Worm (Caenorhabditis elegans): Measurements from ENCODE around the gene R160.6.

The R160.6 gene

DNA sequence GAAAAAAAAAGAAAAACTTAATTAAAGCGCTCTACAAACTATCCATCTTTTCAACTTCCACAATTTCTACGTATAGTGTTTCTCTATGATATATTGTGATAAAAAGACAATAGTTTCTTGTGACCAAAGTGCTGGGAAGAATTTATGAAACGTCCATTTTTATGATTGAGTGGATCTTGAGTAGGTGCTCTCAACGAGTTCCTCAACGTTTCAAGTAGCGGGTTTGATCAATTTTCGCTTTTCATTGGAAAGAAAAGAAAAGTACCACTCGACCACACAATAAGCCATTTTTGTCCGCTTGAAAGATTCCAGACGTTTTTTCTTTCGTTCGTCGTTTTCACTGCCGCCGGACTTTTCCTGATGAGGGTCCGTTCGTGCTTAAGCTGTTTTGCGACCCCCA is 24.4 kb upstream of the R160.6 start:
- TF ChIP-seq hlh-12 (tag; optimal IDR thresholded peaks at IDR 0.05) (no peak), nhr-179 (tag; optimal IDR thresholded peaks at IDR 0.05) (no peak), nhr-120 (GFP tag; IDR thresholded peaks at IDR 0.05) (no peak), B0336.3 (GFP tag; IDR thresholded peaks at IDR 0.05) (no peak), ceh-27 (GFP tag; optimal IDR thresholded peaks at IDR 0.05) (peak; percentile 87), lag-1 (GFP tag; IDR thresholded peaks at IDR 0.05) (no peak)

DNA sequence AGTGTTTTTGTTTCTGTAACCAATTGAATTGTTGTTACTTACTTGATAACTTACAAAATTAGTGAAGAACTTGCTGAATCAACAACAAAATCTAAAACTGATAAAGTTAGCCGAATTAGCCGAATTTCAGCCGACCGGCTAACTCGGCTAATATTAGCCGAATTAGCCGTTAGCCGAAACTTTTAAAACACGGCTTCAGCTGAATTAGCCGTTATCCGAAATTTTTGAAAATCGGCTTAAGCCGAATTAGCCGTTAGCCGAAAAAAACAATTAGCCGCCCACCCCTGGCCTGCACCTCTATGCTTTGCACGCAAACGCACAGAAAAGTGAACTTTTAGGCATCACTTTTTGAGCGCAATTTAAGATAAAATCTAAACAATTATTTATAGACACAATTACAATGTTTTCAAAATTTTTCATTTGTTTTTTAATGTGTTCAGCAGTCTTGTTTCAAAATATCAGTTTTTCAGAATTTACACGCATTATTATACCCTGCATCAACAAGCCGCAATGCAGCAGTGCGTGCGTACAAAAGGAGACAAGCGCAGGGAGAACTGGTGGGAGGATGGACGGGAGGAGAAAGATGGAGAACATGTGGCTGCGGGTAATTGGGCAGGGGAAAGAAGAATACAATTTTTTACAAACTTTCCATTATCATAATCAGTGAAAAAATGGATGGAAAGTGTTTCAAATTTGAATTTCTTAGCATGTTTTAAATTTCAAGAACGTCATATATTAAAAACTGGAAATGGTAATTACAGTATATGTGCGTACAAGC is 22.2 kb upstream of the R160.6 start:
- TF ChIP-seq Y95B8A.8 (GFP tag; IDR thresholded peaks at IDR 0.05): no peak
- TF ChIP-seq ceh-27 (GFP tag; optimal IDR thresholded peaks at IDR 0.05): peak; percentile 57
- no peak for TF ChIP-seq F52B5.7 (tag; optimal IDR thresholded peaks at IDR 0.05)
- TF ChIP-seq atf-7 (tag; optimal IDR thresholded peaks at IDR 0.05): peak; percentile 41
- TF ChIP-seq pbrm-1 (GFP tag; IDR thresholded peaks at IDR 0.05): peak; percentile 50; the same call in 1 of the 2 replicates
- TF ChIP-seq tbp1 (GFP tag; optimal IDR thresholded peaks at IDR 0.05): peak; percentile 62
- TF ChIP-seq lin-35 (GFP tag; optimal IDR thresholded peaks at IDR 0.05): peak in 1 of 3 experiments; percentile 73
- TF ChIP-seq aptf-2 (GFP tag; conservative IDR thresholded peaks at IDR 0.05): no peak
- TF ChIP-seq F23B12.7 (tag; optimal IDR thresholded peaks at IDR 0.05; ENCODE audit: insufficient read depth): peak; percentile 76
- peak; percentile 68 for TF ChIP-seq ZK185.1 (tag; optimal IDR thresholded peaks at IDR 0.05; ENCODE audit: poor library complexity, severe bottlenecking)
- peak; percentile 84 for TF ChIP-seq Y56A3A.18 (GFP tag; IDR thresholded peaks at IDR 0.05)
- no peak for TF ChIP-seq madf-3 (GFP tag; IDR thresholded peaks at IDR 0.05)
- peak; percentile 22 for TF ChIP-seq tlf-1 (GFP tag; optimal IDR thresholded peaks at IDR 0.05)
- TF ChIP-seq lag-1 (GFP tag; IDR thresholded peaks at IDR 0.05): no peak
- no peak for TF ChIP-seq snpc-3.4 (tag; optimal IDR thresholded peaks at IDR 0.05)
- no peak for TF ChIP-seq ztf-6 (GFP tag; IDR thresholded peaks at IDR 0.05)
- 0 out of 2 replicates have a peak, but pooled peaks have one; percentile 42 for TF ChIP-seq nfyb-1 (GFP tag; IDR thresholded peaks at IDR 0.05)
- TF ChIP-seq madf-10 (tag; optimal IDR thresholded peaks at IDR 0.05): peak; percentile 65
- TF ChIP-seq zim-3 (tag; optimal IDR thresholded peaks at IDR 0.05): no peak
- no peak for TF ChIP-seq madf-8 (GFP tag; conservative IDR thresholded peaks at IDR 0.05)
- no peak for TF ChIP-seq nfya-2 (GFP tag; IDR thresholded peaks at IDR 0.05)
- TF ChIP-seq lir-1 (GFP tag; conservative IDR thresholded peaks at IDR 0.05): 0 out of 2 replicates have a peak, but pooled peaks have one; percentile 27
- TF ChIP-seq B0261.1 (tag; optimal IDR thresholded peaks at IDR 0.05): peak; percentile 22
- TF ChIP-seq C06A6.2 (GFP tag; conservative IDR thresholded peaks at IDR 0.05): peak; percentile 45; the same call in 1 of the 2 replicates
- no peak for TF ChIP-seq madf-6 (GFP tag; IDR thresholded peaks at IDR 0.05)
- TF ChIP-seq attf-3 (GFP tag; conservative IDR thresholded peaks at IDR 0.05): no peak
- peak; percentile 54 for TF ChIP-seq lin-54 (GFP tag; optimal IDR thresholded peaks at IDR 0.05)
- peak; percentile 55 for TF ChIP-seq mcd-1 (GFP tag; IDR thresholded peaks at IDR 0.05)
- TF ChIP-seq akir-1 (GFP tag; optimal IDR thresholded peaks at IDR 0.05): no peak
- TF ChIP-seq F22D6.2 (tag; optimal IDR thresholded peaks at IDR 0.05): peak; percentile 26
- TF ChIP-seq unc-62 (GFP tag; optimal IDR thresholded peaks at IDR 0.05): no peak
- peak; percentile 92 for TF ChIP-seq lin-40 (tag; optimal IDR thresholded peaks at IDR 0.05)
- TF ChIP-seq sptf-2 (GFP tag; optimal IDR thresholded peaks at IDR 0.05): no peak
- no peak for TF ChIP-seq nhr-179 (tag; optimal IDR thresholded peaks at IDR 0.05)
- peak; percentile 78 for TF ChIP-seq nhr-80 (tag; optimal IDR thresholded peaks at IDR 0.05)
- no peak for TF ChIP-seq nhr-27 (tag; optimal IDR thresholded peaks at IDR 0.05)
- TF ChIP-seq egrh-3 (GFP tag; IDR thresholded peaks at IDR 0.05): no peak; the same call in 1 of the 2 replicates
- TF ChIP-seq rcor-1 (GFP tag; IDR thresholded peaks at IDR 0.05): peak; percentile 56
- peak; percentile 92 for TF ChIP-seq gei-17 (GFP tag; optimal IDR thresholded peaks at IDR 0.05)
- TF ChIP-seq ztf-26 (tag; optimal IDR thresholded peaks at IDR 0.05): peak; percentile 84
- TF ChIP-seq bed-2 (GFP tag; IDR thresholded peaks at IDR 0.05): no peak
- no peak for TF ChIP-seq fkh-3 (tag; optimal IDR thresholded peaks at IDR 0.05)
- TF ChIP-seq dpl-1 (GFP tag; optimal IDR thresholded peaks at IDR 0.05): no peak

All from whole organism, young adult.